Fruit fly (Drosophila melanogaster): ENCODE measurements around the gene CG7519.

Gene CG7519

DNA sequence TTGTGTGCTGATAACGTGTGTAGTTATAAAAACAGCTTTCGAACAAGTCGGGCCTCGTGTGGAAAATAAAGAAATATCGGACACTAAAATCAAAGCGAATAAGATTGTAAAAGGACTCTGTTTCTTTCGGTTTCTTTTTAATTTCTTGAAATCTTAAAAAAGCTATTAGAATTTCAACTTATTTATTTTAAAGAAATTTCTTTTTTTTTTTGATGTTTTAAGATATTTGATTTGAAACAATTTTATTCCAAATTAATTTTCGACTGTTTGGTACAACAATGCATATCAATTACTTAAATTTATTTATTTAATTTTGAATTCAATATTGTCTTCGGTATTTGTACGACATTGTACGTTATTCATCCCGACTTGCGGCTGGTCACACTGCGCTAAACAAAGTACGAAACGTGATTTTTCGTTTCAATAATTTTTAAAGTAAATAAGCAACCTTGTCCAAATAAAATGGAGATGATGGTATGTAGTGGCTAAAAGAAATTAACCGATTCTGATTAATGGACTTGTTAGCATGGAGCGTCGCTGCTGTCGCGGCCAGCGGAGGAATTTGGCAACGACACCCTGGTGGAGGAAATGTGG lies at the start of gene CG7519, which contains the start of gene CG7202:
TSS of gene CG7519 (plus strand) at position 361 of the 594 bp plus-strand sequence.
TSS of gene CG7202 (minus strand) at position 51 of the 594 bp plus-strand sequence.
- TF ChIP-seq fkh (GFP tag; optimal IDR thresholded peaks at IDR 0.05), result peak; percentile 77
- TF ChIP-seq dsx (GFP tag; optimal IDR thresholded peaks at IDR 0.05; ENCODE audit: poor library complexity, severe bottlenecking), result peak; percentile 90
- no peak for TF ChIP-seq Blimp-1 (GFP tag; optimal IDR thresholded peaks at IDR 0.05)

DNA sequence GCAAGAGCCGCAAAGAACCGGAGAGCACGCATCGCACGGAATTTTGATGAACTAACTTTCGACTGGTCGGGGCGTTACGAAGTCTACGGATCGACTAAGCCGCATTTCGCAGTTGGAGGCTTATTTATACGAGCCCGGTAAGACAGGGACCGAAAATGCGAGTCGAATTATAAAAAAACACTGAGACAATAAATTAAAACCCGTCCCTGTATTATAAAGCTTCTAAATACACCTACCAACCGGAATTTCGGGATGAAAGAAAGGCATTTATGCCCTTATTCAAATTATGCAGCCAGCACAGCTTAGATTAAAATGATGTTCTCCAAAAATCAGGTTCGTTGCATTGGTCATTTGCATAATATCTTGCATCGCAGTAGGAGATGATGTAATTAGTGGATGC lies 48.2 kb upstream of the CG7519 start, which contains the start of gene Alp1:
TSS of gene Alp1 (minus strand) at position 101 of the 400 bp plus-strand sequence.
- TF ChIP-seq eg (GFP tag; IDR thresholded peaks at IDR 0.05) (no peak), CG3032 (tag; optimal IDR thresholded peaks at IDR 0.05) (no peak), CG34406 (GFP tag; optimal IDR thresholded peaks at IDR 0.05) (no peak), CG15336 (GFP tag; IDR thresholded peaks at IDR 0.05) (no peak), OdsH (GFP tag; optimal IDR thresholded peaks at IDR 0.05) (no peak), Hr39 (GFP tag; optimal IDR thresholded peaks at IDR 0.05) (no peak), Sox102F (GFP tag; optimal IDR thresholded peaks at IDR 0.05) (no peak), Sox14 (GFP tag; optimal IDR thresholded peaks at IDR 0.05) (no peak), Smox (GFP tag; optimal IDR thresholded peaks at IDR 0.05) (no peak), CG6808 (GFP tag; optimal IDR thresholded peaks at IDR 0.05) (no peak), Eip78C (GFP tag) (no peak), ss (GFP tag; optimal IDR thresholded peaks at IDR 0.05) (no peak), Lpt (GFP tag; optimal IDR thresholded peaks at IDR 0.05) (no peak), fd59A (GFP tag; optimal IDR thresholded peaks at IDR 0.05) (no peak), fd85E (GFP tag; optimal IDR thresholded peaks at IDR 0.05) (no peak), vri (GFP tag; optimal IDR thresholded peaks at IDR 0.05) (no peak), topi (GFP tag; optimal IDR thresholded peaks at IDR 0.05) (no peak)

- TF ChIP-seq esn (GFP tag; optimal IDR thresholded peaks at IDR 0.05), result peak; percentile 18
- no peak for TF ChIP-seq net (GFP tag; optimal IDR thresholded peaks at IDR 0.05)
- peak; percentile 9 for TF ChIP-seq cyc (GFP tag; optimal IDR thresholded peaks at IDR 0.05)
- peak; percentile 89 for TF ChIP-seq Sox14 (GFP tag; optimal IDR thresholded peaks at IDR 0.05)
- peak; percentile 17 for TF ChIP-seq CG31627 (GFP tag; optimal IDR thresholded peaks at IDR 0.05)
- TF ChIP-seq fkh (GFP tag; optimal IDR thresholded peaks at IDR 0.05), result peak; percentile 43
- no peak for TF ChIP-seq CG7368 (GFP tag; optimal IDR thresholded peaks at IDR 0.05)
- TF ChIP-seq CG32006 (GFP tag; optimal IDR thresholded peaks at IDR 0.05), result no peak
Measured at dm6 chr3L:21445704-21446103, 47.2 kb upstream of the CG7519 start, which contains the start of gene Syx7. TSS of gene Syx7 (plus strand) at chr3L:21445834.

DNA sequence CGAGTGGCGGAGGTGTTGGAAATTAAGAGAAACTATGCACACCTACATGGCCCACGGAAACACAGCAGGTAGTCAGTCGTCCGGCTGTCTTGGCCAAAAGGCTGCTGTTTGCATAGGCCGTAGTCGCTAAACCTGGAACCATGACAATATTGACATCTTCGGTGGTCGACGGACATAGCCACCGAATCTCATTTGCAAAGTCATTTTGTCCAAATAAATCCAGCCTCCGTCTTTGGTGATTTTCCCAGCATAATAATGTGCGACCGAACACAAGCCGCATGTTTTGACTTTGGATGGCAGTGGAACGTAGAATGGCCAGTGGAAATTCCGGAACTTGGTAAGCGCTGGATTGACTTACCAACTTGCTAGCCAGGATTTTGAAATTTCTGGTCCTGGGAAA lies 43.5 kb upstream of the CG7519 start:
- no peak for TF ChIP-seq fkh (GFP tag; optimal IDR thresholded peaks at IDR 0.05)

DNA sequence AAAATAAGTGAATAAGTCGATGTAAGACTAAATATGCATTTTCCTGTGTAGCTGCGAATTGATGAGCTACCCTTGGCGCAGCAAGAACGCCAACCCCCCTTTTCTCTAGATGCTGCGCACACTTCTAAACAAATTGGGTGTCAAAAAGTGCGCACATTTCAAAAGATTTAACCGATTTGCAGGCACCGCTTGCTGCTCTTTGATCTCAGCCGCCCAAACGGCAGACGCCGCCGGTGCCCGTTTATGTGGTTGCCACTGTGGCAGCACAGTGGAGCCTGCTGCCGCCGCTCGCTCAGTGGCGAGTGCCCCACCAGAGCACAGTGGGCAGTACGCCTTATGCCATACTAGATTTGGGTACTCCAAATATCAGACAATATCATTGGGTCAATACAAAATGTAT lies 42.4 kb upstream of the CG7519 start:
- no peak for TF ChIP-seq CG9139 (GFP tag; optimal IDR thresholded peaks at IDR 0.05)
- no peak for TF ChIP-seq fkh (GFP tag; optimal IDR thresholded peaks at IDR 0.05)
- TF ChIP-seq Eip78C (GFP tag), result peak; percentile 16

- no peak for TF ChIP-seq cyc (GFP tag; optimal IDR thresholded peaks at IDR 0.05)
- peak; percentile 14 for TF ChIP-seq Hr39 (GFP tag; optimal IDR thresholded peaks at IDR 0.05)
- TF ChIP-seq Blimp-1 (GFP tag; optimal IDR thresholded peaks at IDR 0.05), result no peak
- TF ChIP-seq CG7368 (GFP tag; optimal IDR thresholded peaks at IDR 0.05), result peak; percentile 21
- peak; percentile 64 for TF ChIP-seq spab (GFP tag; optimal IDR thresholded peaks at IDR 0.05)
- TF ChIP-seq Hr4 (GFP tag; optimal IDR thresholded peaks at IDR 0.05), result peak; percentile 35
- TF ChIP-seq pdm3 (GFP tag; optimal IDR thresholded peaks at IDR 0.05), result peak; percentile 59
- TF ChIP-seq CG6808 (GFP tag; optimal IDR thresholded peaks at IDR 0.05), result peak; percentile 42
- no peak for TF ChIP-seq CG6276 (GFP tag; optimal IDR thresholded peaks at IDR 0.05)
- TF ChIP-seq CG3032 (tag; optimal IDR thresholded peaks at IDR 0.05), result peak; percentile 54
- TF ChIP-seq CG6163 (GFP tag; IDR thresholded peaks at IDR 0.05), result peak; percentile 75
- no peak for TF ChIP-seq CG31627 (GFP tag; optimal IDR thresholded peaks at IDR 0.05)
- TF ChIP-seq CG8632 (GFP tag; optimal IDR thresholded peaks at IDR 0.05), result peak; percentile 31
- no peak for TF ChIP-seq Gug (GFP tag; IDR thresholded peaks at IDR 0.05)
- no peak for TF ChIP-seq Lpt (GFP tag; optimal IDR thresholded peaks at IDR 0.05)
- TF ChIP-seq Sox14 (GFP tag; optimal IDR thresholded peaks at IDR 0.05), result peak; percentile 48
- peak; percentile 21 for TF ChIP-seq esn (GFP tag; optimal IDR thresholded peaks at IDR 0.05)
- TF ChIP-seq Smox (GFP tag; optimal IDR thresholded peaks at IDR 0.05), result no peak
- no peak for TF ChIP-seq CG11294 (GFP tag; IDR thresholded peaks at IDR 0.05)
- peak; percentile 48 for TF ChIP-seq fd59A (GFP tag; optimal IDR thresholded peaks at IDR 0.05)
- no peak for TF ChIP-seq Hr38 (GFP tag; optimal IDR thresholded peaks at IDR 0.05)
- TF ChIP-seq salr (GFP tag; optimal IDR thresholded peaks at IDR 0.05), result peak; percentile 20 to 27
- peak; percentile 45; the same call in 1 of the 3 replicates for TF ChIP-seq CG8119 (GFP tag; IDR thresholded peaks at IDR 0.05)
- peak; percentile 62 for TF ChIP-seq acj6 (GFP tag; optimal IDR thresholded peaks at IDR 0.05)
- peak; percentile 36 for TF ChIP-seq CG9139 (GFP tag; optimal IDR thresholded peaks at IDR 0.05)
Measured at dm6 chr3L:21453623-21454022, 39.3 kb upstream of the CG7519 start.

All from whole organism, prepupa.